Fruit fly (Drosophila melanogaster) whole organism, prepupa: ENCODE measurements around the gene CG5171.

Experiments used
- CG10631 ChIP-seq: fragments of 200-800 bp; sonication (Bioruptor generic); optimal IDR thresholded peaks from 2 replicates; lab custom pipeline; 2016; ENCODE audit warnings: missing biosample characterization, missing genetic modification characterization
- CG10669 ChIP-seq: fragments of 200-800 bp; sonication (Bioruptor generic); optimal IDR thresholded peaks from 3 replicates; lab custom pipeline; 2018; ENCODE audit warnings: missing biosample characterization, mild to moderate bottlenecking, missing genetic modification characterization, moderate library complexity
- CG15336 ChIP-seq: fragments of 200-800 bp; sonication (Bioruptor generic); IDR thresholded peaks from 2 replicates; pipeline ENCODE4 v1.3.6; 2022; ENCODE audit warnings: missing biosample characterization, missing genetic modification characterization
- CG7368 ChIP-seq: fragments of 200-800 bp; sonication (Bioruptor generic); optimal IDR thresholded peaks from 3 replicates; lab custom pipeline; 2016; ENCODE audit warnings: missing biosample characterization, missing genetic modification characterization
- CG8119 ChIP-seq: fragments of 200-800 bp; sonication (Bioruptor generic); IDR thresholded peaks from 3 replicates; pipeline ENCODE4 v1.3.6; 2022; ENCODE audit warnings: missing biosample characterization, missing genetic modification characterization
- CG8632 ChIP-seq: fragments of 200-800 bp; sonication (Bioruptor generic); optimal IDR thresholded peaks from 3 replicates; lab custom pipeline; 2016; ENCODE audit warnings: missing biosample characterization, missing genetic modification characterization
- Eip93F ChIP-seq: fragments of 200-800 bp; sonication (Bioruptor generic); optimal IDR thresholded peaks from 2 replicates; lab custom pipeline; 2016; ENCODE audit warnings: missing biosample characterization, mild to moderate bottlenecking, missing genetic modification characterization
- Gug ChIP-seq: fragments of 200-800 bp; sonication (Bioruptor generic); IDR thresholded peaks from 2 replicates; pipeline ENCODE4 v1.3.6; 2022; ENCODE audit warnings: missing biosample characterization, missing genetic modification characterization
- Hr39 ChIP-seq: fragments of 200-800 bp; sonication (Bioruptor generic); optimal IDR thresholded peaks from 2 replicates; lab custom pipeline; 2016; ENCODE audit warnings: missing biosample characterization, missing genetic modification characterization
- dsx ChIP-seq: fragments of 200-800 bp; optimal IDR thresholded peaks from 3 replicates; lab custom pipeline; 2019; ENCODE audit warnings: missing biosample characterization, mild to moderate bottlenecking, missing genetic modification characterization, moderate library complexity; ENCODE audit not compliant: poor library complexity, severe bottlenecking
- fkh ChIP-seq: fragments of 200-800 bp; sonication (Bioruptor generic); optimal IDR thresholded peaks from 3 replicates; lab custom pipeline; 2017; ENCODE audit warnings: missing biosample characterization, mild to moderate bottlenecking, missing genetic modification characterization, moderate library complexity
- spab ChIP-seq: fragments of 200-800 bp; sonication (Bioruptor generic); optimal IDR thresholded peaks from 2 replicates; lab custom pipeline; 2017; ENCODE audit warnings: missing biosample characterization, mild to moderate bottlenecking, missing genetic modification characterization, missing genetic modification reagents

- no peak for TF ChIP-seq Hr39 (GFP tag; lab: Kevin White, UChicago)
- TF ChIP-seq CG10669 (GFP tag; lab: Kevin White, UChicago) = no peak
- TF ChIP-seq dsx = no peak
- no peak for TF ChIP-seq fkh (GFP tag; lab: Kevin White, UChicago)
- TF ChIP-seq CG8119 (GFP tag; lab: Robert Waterston, UW) = no peak
- no peak for TF ChIP-seq Gug (GFP tag; lab: Robert Waterston, UW)
- TF ChIP-seq CG8632 (GFP tag; lab: Kevin White, UChicago) = no peak
- no peak for TF ChIP-seq CG10631 (GFP tag; lab: Kevin White, UChicago)
- TF ChIP-seq CG7368 (GFP tag; lab: Kevin White, UChicago) = no peak
- no peak for TF ChIP-seq spab (GFP tag; lab: Kevin White, UChicago)
- no peak for TF ChIP-seq Eip93F
- TF ChIP-seq CG15336 (GFP tag; lab: Robert Waterston, UW) = no peak
Observed at dm6 chr2L:7431861-7432601, 30.9 kb downstream of the CG5171 start.
